Worm (Caenorhabditis elegans): ENCODE results near the gene gpa-13.

- no peak for TF ChIP-seq lin-13 (GFP tag; optimal IDR thresholded peaks at IDR 0.05)
- no peak for TF ChIP-seq nhr-10 (tag; optimal IDR thresholded peaks at IDR 0.05)
- TF ChIP-seq daf-12 (tag; optimal IDR thresholded peaks at IDR 0.05): no peak
Observed at ce11 chrV:12803274-12803673, 48.5 kb upstream of the gpa-13 start, which contains the start of gene srbc-45.
